Worm (Caenorhabditis elegans): ENCODE data around the gene acr-18.

Gene acr-18

DNA sequence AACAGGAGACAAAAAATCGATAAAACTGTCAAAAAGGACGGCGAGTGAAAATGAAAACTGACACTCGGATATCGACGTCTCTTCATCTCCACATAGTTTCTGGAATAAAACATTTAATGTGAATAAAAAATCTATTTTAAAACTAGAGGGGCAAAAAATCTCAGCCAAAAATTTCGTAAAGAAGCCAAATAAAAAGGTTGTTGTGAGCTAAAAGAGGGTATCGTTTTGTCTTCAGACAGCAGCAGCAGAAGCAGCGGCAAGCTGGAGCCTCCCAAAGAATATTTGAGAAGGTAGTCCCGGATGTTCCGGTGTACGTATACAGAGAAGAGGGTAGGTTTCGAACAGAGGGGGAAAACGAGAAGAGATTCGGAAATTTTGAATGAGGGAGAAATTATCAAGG is 37.0 kb downstream of the acr-18 start, which contains the start of gene lgc-31:
TSS of gene lgc-31 (minus strand) at position 101 of the 400 bp plus-strand sequence.
- TF ChIP-seq hlh-13 (GFP tag; optimal IDR thresholded peaks at IDR 0.05), result no peak
- no peak for TF ChIP-seq sdc-2 (tag; optimal IDR thresholded peaks at IDR 0.05)
- TF ChIP-seq syd-9 (tag; optimal IDR thresholded peaks at IDR 0.05), result no peak
- no peak for TF ChIP-seq ceh-30 (tag; optimal IDR thresholded peaks at IDR 0.05)
- no peak for TF ChIP-seq ceh-6 (GFP tag; optimal IDR thresholded peaks at IDR 0.05)
- no peak for TF ChIP-seq ceh-14 (tag; optimal IDR thresholded peaks at IDR 0.05)
- no peak for TF ChIP-seq ceh-31 (tag; optimal IDR thresholded peaks at IDR 0.05)
- no peak for TF ChIP-seq ahr-1 (tag; optimal IDR thresholded peaks at IDR 0.05)
- TF ChIP-seq gmeb-2 (tag; optimal IDR thresholded peaks at IDR 0.05), result no peak
- no peak for TF ChIP-seq pqm-1 (tag; optimal IDR thresholded peaks at IDR 0.05)
- no peak for TF ChIP-seq hlh-6 (tag; optimal IDR thresholded peaks at IDR 0.05)
- TF ChIP-seq lim-6 (tag; optimal IDR thresholded peaks at IDR 0.05), result no peak
- no peak for TF ChIP-seq unc-3 (GFP tag; conservative IDR thresholded peaks at IDR 0.05)
- TF ChIP-seq unc-3 (tag; optimal IDR thresholded peaks at IDR 0.05), result no peak

DNA sequence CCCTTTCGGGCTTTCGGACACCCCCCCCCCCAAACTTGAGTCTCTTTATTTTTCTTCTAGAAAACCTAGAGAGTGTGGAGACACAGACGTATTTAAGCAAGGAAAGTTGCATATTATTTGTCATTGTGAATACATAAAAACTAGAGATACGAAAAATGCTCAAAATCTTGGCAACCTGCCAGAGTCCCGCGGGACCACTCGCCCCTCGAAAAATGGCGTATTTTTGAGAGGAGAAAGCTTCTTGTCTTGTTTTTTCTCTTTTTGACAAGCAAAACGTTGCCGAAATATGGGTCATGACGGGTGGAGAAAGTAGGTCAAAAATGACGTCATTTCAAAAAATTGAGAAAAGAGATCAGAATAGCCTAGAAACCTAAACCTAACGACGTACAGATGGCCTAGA is 38.5 kb downstream of the acr-18 start:
- TF ChIP-seq unc-3 (GFP tag; conservative IDR thresholded peaks at IDR 0.05) (no peak), unc-3 (tag; optimal IDR thresholded peaks at IDR 0.05) (peak; percentile 3), ceh-24 (tag; optimal IDR thresholded peaks at IDR 0.05) (no peak), lin-11 (tag; optimal IDR thresholded peaks at IDR 0.05) (no peak), fkh-6 (tag; optimal IDR thresholded peaks at IDR 0.05) (no peak), hlh-8 (tag; optimal IDR thresholded peaks at IDR 0.05) (no peak), pag-3 (tag; optimal IDR thresholded peaks at IDR 0.05; ENCODE audit: borderline replicate concordance) (no peak), sox-2 (GFP tag; IDR thresholded peaks at IDR 0.05) (no peak), pqm-1 (tag; optimal IDR thresholded peaks at IDR 0.05) (no peak)

DNA sequence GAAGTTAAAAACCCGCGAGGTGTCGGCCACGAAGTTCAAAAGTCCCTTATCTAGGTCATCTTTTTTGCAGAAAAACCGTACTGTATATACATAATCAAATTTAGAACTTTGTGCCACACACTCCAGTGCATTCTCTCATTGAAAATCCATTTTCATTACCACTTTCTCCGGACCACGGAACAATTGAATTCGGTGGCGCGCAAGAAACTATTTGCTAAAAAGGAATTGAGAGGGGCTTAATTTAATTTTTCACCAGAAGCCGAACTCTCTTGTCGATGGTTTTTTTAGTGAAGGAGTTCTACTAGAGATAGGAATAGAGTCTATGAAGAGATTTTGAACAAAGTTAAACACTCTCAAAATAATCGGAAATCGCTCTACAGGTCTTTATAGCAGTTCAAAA is 39.1 kb downstream of the acr-18 start:
- TF ChIP-seq ceh-45 (GFP tag; IDR thresholded peaks at IDR 0.05), result no peak
- TF ChIP-seq ceh-31 (tag; optimal IDR thresholded peaks at IDR 0.05), result peak; percentile 2

ce11 chrV:15517413-15517812 is 41.5 kb downstream of the acr-18 start, which contains the start of gene F21A3.3:
Gene F21A3.3 (plus strand): TSS chrV:15517713.
- no peak for TF ChIP-seq pax-1 (tag; optimal IDR thresholded peaks at IDR 0.05)
- no peak for TF ChIP-seq ceh-19 (GFP tag; optimal IDR thresholded peaks at IDR 0.05)
- TF ChIP-seq sdc-2 (tag; optimal IDR thresholded peaks at IDR 0.05), result no peak
- no peak for TF ChIP-seq ref-2 (tag; optimal IDR thresholded peaks at IDR 0.05)
- no peak for TF ChIP-seq hlh-30 (tag; optimal IDR thresholded peaks at IDR 0.05; ENCODE audit: insufficient read depth)
- TF ChIP-seq ceh-14 (tag; optimal IDR thresholded peaks at IDR 0.05), result no peak
- TF ChIP-seq hlh-6 (tag; optimal IDR thresholded peaks at IDR 0.05), result no peak
- no peak for TF ChIP-seq pqm-1 (tag; optimal IDR thresholded peaks at IDR 0.05)
- no peak for TF ChIP-seq ets-4 (tag; optimal IDR thresholded peaks at IDR 0.05)

DNA sequence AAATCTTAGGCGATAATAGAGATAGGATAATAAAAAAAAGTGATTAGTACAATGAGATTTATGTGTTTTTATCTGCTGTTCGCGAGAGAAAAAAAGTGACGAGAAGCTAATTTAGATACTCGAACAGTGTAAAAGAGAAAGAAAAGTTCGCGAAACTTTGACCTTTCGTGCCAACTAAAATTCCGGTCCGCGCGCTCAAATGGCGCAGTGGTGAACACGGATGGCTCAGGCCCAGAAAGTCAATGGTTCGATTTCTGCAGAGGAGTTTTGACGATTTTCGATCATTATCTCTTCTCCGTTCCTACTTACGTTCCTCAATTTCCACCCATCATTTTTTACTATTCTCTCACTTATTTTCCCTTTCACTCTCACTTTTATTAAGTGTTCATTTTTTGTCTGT is 42.5 kb downstream of the acr-18 start:
- no peak for TF ChIP-seq pag-3 (tag; optimal IDR thresholded peaks at IDR 0.05; ENCODE audit: borderline replicate concordance)
- no peak for TF ChIP-seq pha-4 (tag; optimal IDR thresholded peaks at IDR 0.05)
- TF ChIP-seq ceh-14 (tag; optimal IDR thresholded peaks at IDR 0.05), result no peak
- no peak for TF ChIP-seq ceh-34 (tag; optimal IDR thresholded peaks at IDR 0.05)

DNA sequence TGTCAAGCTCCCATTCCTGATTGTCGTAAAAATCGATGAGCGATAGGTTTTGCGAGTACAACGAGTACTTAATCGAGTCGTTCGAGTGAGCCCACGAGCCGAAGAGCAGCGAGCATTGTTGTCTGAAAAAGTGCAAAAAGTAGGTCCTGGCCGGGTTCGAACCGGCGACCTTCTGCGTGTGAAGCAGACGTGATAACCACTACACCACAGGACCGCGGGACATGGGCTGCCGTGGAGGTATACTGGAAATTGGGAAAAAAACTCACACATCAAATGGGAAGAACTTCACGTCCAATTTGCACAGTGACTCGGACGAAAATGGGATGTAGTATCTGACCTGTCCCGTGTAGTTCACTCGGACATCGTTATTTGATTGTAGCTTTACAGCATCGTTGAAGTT is 43.6 kb downstream of the acr-18 start:
- no peak for TF ChIP-seq ceh-22 (tag; optimal IDR thresholded peaks at IDR 0.05)
- TF ChIP-seq ceh-6 (GFP tag; optimal IDR thresholded peaks at IDR 0.05), result peak; percentile 21
- TF ChIP-seq nhr-232 (tag; optimal IDR thresholded peaks at IDR 0.05), result no peak
